Worm (Caenorhabditis elegans): ENCODE data around the gene cutl-24.

Gene cutl-24

DNA sequence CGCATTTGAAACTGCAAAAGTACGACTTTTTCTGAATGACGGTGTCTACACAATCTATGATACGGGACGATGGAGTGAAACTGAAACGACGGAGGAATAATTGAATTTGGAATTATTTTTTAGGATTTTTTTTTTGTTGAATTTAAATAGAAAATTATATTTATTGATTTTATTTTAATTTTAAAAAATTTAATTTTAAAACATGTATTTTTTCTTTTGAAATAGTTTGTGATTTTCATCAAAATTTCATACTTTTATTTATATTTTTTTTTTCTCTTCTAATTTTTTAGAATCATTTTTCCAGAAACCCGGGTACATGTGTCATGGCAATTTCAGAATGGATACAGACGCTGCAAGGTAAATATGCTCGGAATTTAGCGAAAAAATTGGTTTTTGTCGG is 43.0 kb downstream of the cutl-24 start, which contains the start of gene Y38C1AA.1:
TSS of gene Y38C1AA.1 (plus strand) at position 301 of the 400 bp plus-strand sequence.
- no peak for TF ChIP-seq fkh-10 (GFP tag; optimal IDR thresholded peaks at IDR 0.05)
- no peak for TF ChIP-seq nhr-232 (tag; optimal IDR thresholded peaks at IDR 0.05)
- TF ChIP-seq ceh-45 (GFP tag; IDR thresholded peaks at IDR 0.05), result no peak
- TF ChIP-seq sox-4 (tag; optimal IDR thresholded peaks at IDR 0.05), result no peak
- TF ChIP-seq zip-5 (tag; optimal IDR thresholded peaks at IDR 0.05), result no peak
- TF ChIP-seq ets-4 (tag; optimal IDR thresholded peaks at IDR 0.05), result no peak
- TF ChIP-seq ceh-9 (tag; optimal IDR thresholded peaks at IDR 0.05), result no peak
- TF ChIP-seq ceh-14 (tag; optimal IDR thresholded peaks at IDR 0.05), result no peak
- no peak for TF ChIP-seq F13H6.1 (tag; optimal IDR thresholded peaks at IDR 0.05)
- no peak for TF ChIP-seq ref-2 (tag; optimal IDR thresholded peaks at IDR 0.05)
- TF ChIP-seq syd-9 (tag; optimal IDR thresholded peaks at IDR 0.05), result no peak
- no peak for TF ChIP-seq ahr-1 (tag; optimal IDR thresholded peaks at IDR 0.05)
- no peak for TF ChIP-seq dmd-4 (tag; optimal IDR thresholded peaks at IDR 0.05; ENCODE audit: borderline replicate concordance)
- no peak for TF ChIP-seq mec-3 (tag; optimal IDR thresholded peaks at IDR 0.05; ENCODE audit: borderline replicate concordance)
- TF ChIP-seq Y22D7AL.16 (tag; optimal IDR thresholded peaks at IDR 0.05), result no peak

DNA sequence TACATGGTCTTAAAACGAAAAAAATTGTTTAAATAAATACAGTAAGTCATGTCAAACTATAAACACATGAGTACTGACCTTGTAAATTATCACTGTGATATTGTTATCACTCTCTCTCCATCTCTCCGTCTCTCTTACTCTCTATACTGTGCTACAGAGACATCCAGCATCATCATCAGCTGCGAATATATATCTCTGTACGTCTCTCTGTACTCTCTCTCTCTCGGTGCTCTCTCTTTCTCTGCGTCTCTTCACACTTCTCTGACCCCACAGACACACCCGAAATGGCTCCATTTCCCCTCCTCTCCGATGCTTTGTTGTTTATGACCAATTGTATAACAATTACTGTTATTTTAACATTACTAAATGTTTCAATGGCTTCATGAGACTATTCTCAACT is 45.7 kb downstream of the cutl-24 start:
- TF ChIP-seq ceh-30 (tag; optimal IDR thresholded peaks at IDR 0.05) (no peak), pqm-1 (tag; optimal IDR thresholded peaks at IDR 0.05) (no peak), fkh-6 (tag; optimal IDR thresholded peaks at IDR 0.05) (no peak), dmd-4 (tag; optimal IDR thresholded peaks at IDR 0.05; ENCODE audit: borderline replicate concordance) (no peak), elt-2 (tag; optimal IDR thresholded peaks at IDR 0.05) (peak; percentile 67), lim-6 (tag; optimal IDR thresholded peaks at IDR 0.05) (no peak), K09A11.1 (tag; optimal IDR thresholded peaks at IDR 0.05; ENCODE audit: insufficient read depth) (no peak), pha-2 (tag; optimal IDR thresholded peaks at IDR 0.05) (no peak), lin-11 (tag; optimal IDR thresholded peaks at IDR 0.05) (no peak), sox-2 (GFP tag; IDR thresholded peaks at IDR 0.05) (no peak), ahr-1 (tag; optimal IDR thresholded peaks at IDR 0.05) (no peak), nhr-11 (tag; optimal IDR thresholded peaks at IDR 0.05) (no peak), unc-42 (tag; optimal IDR thresholded peaks at IDR 0.05) (peak; percentile 44), unc-55 (GFP tag; optimal IDR thresholded peaks at IDR 0.05) (peak; percentile 66), hlh-6 (tag; optimal IDR thresholded peaks at IDR 0.05) (no peak), rnt-1 (tag; optimal IDR thresholded peaks at IDR 0.05) (no peak), eyg-1 (tag; optimal IDR thresholded peaks at IDR 0.05) (no peak), pat-9 (tag; optimal IDR thresholded peaks at IDR 0.05) (no peak), npax-4 (tag; optimal IDR thresholded peaks at IDR 0.05) (no peak), ceh-31 (tag; optimal IDR thresholded peaks at IDR 0.05) (peak; percentile 33), ama-1 (optimal IDR thresholded peaks at IDR 0.05) (no peak), ceh-22 (tag; optimal IDR thresholded peaks at IDR 0.05) (no peak), tbx-2 (tag; optimal IDR thresholded peaks at IDR 0.05) (peak; percentile 62), ets-4 (tag; optimal IDR thresholded peaks at IDR 0.05) (no peak), Y22D7AL.16 (tag; optimal IDR thresholded peaks at IDR 0.05) (no peak), zip-5 (tag; optimal IDR thresholded peaks at IDR 0.05) (no peak), nhr-232 (tag; optimal IDR thresholded peaks at IDR 0.05) (no peak), ceh-19 (GFP tag; optimal IDR thresholded peaks at IDR 0.05) (no peak), pax-1 (tag; optimal IDR thresholded peaks at IDR 0.05) (no peak), pros-1 (tag; optimal IDR thresholded peaks at IDR 0.05) (no peak), ceh-24 (tag; optimal IDR thresholded peaks at IDR 0.05) (no peak), nfya-1 (tag; optimal IDR thresholded peaks at IDR 0.05) (peak; percentile 46), ceh-18 (tag; optimal IDR thresholded peaks at IDR 0.05) (no peak), ceh-14 (tag; optimal IDR thresholded peaks at IDR 0.05) (no peak), K02D7.2 (tag; optimal IDR thresholded peaks at IDR 0.05) (no peak), sdc-2 (tag; optimal IDR thresholded peaks at IDR 0.05) (no peak), ceh-34 (tag; optimal IDR thresholded peaks at IDR 0.05) (no peak), ceh-48 (tag; optimal IDR thresholded peaks at IDR 0.05) (no peak), hlh-30 (tag; optimal IDR thresholded peaks at IDR 0.05; ENCODE audit: insufficient read depth) (no peak), ceh-6 (GFP tag; optimal IDR thresholded peaks at IDR 0.05) (no peak), C08G9.2 (tag; optimal IDR thresholded peaks at IDR 0.05) (no peak), elt-4 (tag; optimal IDR thresholded peaks at IDR 0.05) (no peak), pha-4 (tag; optimal IDR thresholded peaks at IDR 0.05) (no peak), fkh-10 (GFP tag; optimal IDR thresholded peaks at IDR 0.05) (no peak), gmeb-2 (tag; optimal IDR thresholded peaks at IDR 0.05) (no peak)
